Worm (Caenorhabditis elegans) whole organism, L1 larva: ENCODE measurements around the gene txt-9.

Source experiments
- aly-2 ChIP-seq: fragments of 150-350 bp; optimal IDR thresholded peaks from 2 replicates; lab custom pipeline; 2014; ENCODE audit warnings: missing biosample characterization, missing genetic modification characterization
- ceh-88 ChIP-seq: fragments of 200-800 bp; sonication (Bioruptor generic); IDR thresholded peaks from 2 replicates; pipeline ENCODE4 v1.3.6; 2022; ENCODE audit warnings: missing genetic modification characterization, missing compliant biosample characterization
- ceh-90 ChIP-seq: sonication (generic microtip); optimal IDR thresholded peaks from 2 replicates; lab custom pipeline; 2016; ENCODE audit warnings: missing genetic modification characterization, missing compliant biosample characterization
- lin-39 ChIP-seq: fragments of 150-350 bp; optimal IDR thresholded peaks from 2 replicates; lab custom pipeline; 2014; ENCODE audit warnings: missing biosample characterization, missing genetic modification reagents, missing genetic modification characterization
- lir-3 ChIP-seq: sonication (generic microtip); optimal IDR thresholded peaks from 2 replicates; lab custom pipeline; 2016; ENCODE audit warnings: mild to moderate bottlenecking, missing genetic modification characterization, moderate library complexity, missing compliant biosample characterization; ENCODE audit not compliant: poor library complexity
- nhr-77 ChIP-seq: fragments of 150-350 bp; optimal IDR thresholded peaks from 2 replicates; lab custom pipeline; 2014; ENCODE audit warnings: missing biosample characterization, missing genetic modification characterization
- pqm-1 ChIP-seq: sonication (generic microtip); optimal IDR thresholded peaks from 3 replicates; lab custom pipeline; 2017; ENCODE audit warnings: missing biosample characterization, missing genetic modification characterization
- snpc-4 ChIP-seq: fragments of 150-350 bp; optimal IDR thresholded peaks from 2 replicates; lab custom pipeline; 2014; ENCODE audit warnings: missing biosample characterization, missing genetic modification characterization
- unc-130 ChIP-seq: fragments of 150-350 bp; optimal IDR thresholded peaks from 2 replicates; lab custom pipeline; 2017; ENCODE audit warnings: missing biosample characterization, missing genetic modification characterization, inconsistent platforms
- unc-62 ChIP-seq: fragments of 150-350 bp; optimal IDR thresholded peaks from 2 replicates; lab custom pipeline; 2014; ENCODE audit warnings: missing biosample characterization, missing genetic modification reagents, missing genetic modification characterization

DNA sequence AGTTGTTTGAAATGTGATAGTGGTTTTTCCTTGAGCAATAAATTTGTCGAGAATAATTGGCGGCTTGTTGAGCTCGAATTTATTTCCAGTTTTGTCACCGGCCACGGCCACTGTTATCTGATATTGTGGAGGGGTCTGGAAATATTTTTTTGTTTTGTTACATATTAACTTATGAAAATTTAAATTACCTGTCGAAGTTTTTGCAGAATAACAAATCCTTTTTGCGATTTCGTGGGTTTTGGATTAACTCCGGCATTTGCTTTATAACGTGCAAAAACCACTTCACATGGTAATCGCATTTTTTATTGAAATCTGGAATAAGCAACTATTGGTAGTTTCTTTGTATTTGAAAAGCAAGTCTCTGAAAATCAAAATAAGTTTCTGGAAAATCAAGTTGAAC is 49.5 kb upstream of the txt-9 start, which contains the start of gene lrr-1:
- TF ChIP-seq aly-2: no peak
- TF ChIP-seq unc-62 (GFP tag; lab: Kevin White, UChicago): no peak
- TF ChIP-seq ceh-90 (tag; lab: Kevin White, UChicago): no peak
- TF ChIP-seq unc-130 (tag; lab: Kevin White, UChicago): no peak
- no peak for TF ChIP-seq snpc-4
- TF ChIP-seq lir-3 (tag; lab: Kevin White, UChicago): no peak
- TF ChIP-seq pqm-1 (tag; lab: Kevin White, UChicago): no peak
- TF ChIP-seq ceh-88: no peak
- no peak for TF ChIP-seq nhr-77 (tag; lab: Kevin White, UChicago)
- no peak for TF ChIP-seq lin-39 (tag; lab: Kevin White, UChicago)
